Fruit fly (Drosophila melanogaster): ENCODE results near the gene Nek2.

Nek2 gene

DNA sequence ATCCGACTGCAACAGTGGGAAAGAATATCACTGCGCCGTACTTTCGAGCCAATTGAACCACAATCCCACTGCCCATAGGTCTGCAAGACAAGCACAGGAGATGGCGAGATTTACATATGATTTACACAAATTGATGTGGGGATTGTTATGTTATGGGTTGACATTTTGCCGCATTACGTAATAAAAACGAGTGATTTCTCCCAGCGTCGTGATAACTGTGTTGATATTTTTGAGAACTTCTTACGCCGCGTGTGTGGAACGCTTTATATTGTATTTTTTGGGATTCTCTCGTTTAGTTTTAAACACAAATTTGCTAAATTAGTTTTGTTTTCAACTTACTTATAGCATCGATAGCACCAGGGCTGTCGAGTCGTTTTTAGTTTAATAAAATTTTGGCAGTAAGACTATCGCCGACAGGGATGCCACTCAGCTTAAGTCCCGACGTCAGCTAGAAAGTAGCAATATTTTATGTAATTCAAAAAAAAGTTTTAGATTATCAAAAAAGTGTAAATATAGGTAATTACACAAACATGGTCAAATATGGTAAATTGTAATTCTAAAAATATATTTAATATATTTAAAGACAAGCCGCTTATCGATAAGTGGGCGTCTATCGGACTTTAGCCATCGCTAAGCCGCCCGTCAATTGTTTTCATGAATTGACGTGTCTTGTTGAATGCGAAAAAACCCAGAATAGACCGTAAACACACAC, 2.1 kb upstream of the Nek2 start, which contains the start of the genes CG45089, ND-MNLL and p115 (continued):
- TF ChIP-seq CG11902 (GFP tag; optimal IDR thresholded peaks at IDR 0.05) (peak; percentile 1), CG32006 (GFP tag; optimal IDR thresholded peaks at IDR 0.05) (peak; percentile 6), spab (GFP tag; optimal IDR thresholded peaks at IDR 0.05) (no peak), eg (GFP tag; IDR thresholded peaks at IDR 0.05) (peak; percentile 49; the same call in 2 of the 3 replicates), Eip93F (GFP tag; optimal IDR thresholded peaks at IDR 0.05) (peak; percentile 57), fkh (GFP tag; optimal IDR thresholded peaks at IDR 0.05) (no peak), cyc (GFP tag; optimal IDR thresholded peaks at IDR 0.05) (peak; percentile 46), CG7368 (GFP tag; optimal IDR thresholded peaks at IDR 0.05) (no peak), Met (GFP tag; optimal IDR thresholded peaks at IDR 0.05) (peak; percentile 52), CG3032 (tag; optimal IDR thresholded peaks at IDR 0.05) (peak; percentile 51), Eip78C (GFP tag) (peak; percentile 58), ss (GFP tag; optimal IDR thresholded peaks at IDR 0.05) (peak in 1 of 2 experiments; percentile 4), CG9139 (GFP tag; optimal IDR thresholded peaks at IDR 0.05) (no peak), CG31627 (GFP tag; optimal IDR thresholded peaks at IDR 0.05) (peak; percentile 50), Ets96B (tag; optimal IDR thresholded peaks at IDR 0.05) (peak; percentile 48), fd85E (GFP tag; optimal IDR thresholded peaks at IDR 0.05) (no peak), Hr39 (GFP tag; optimal IDR thresholded peaks at IDR 0.05) (peak; percentile 48), CG8632 (GFP tag; optimal IDR thresholded peaks at IDR 0.05) (no peak), Sox15 (GFP tag; optimal IDR thresholded peaks at IDR 0.05) (no peak), acj6 (GFP tag; optimal IDR thresholded peaks at IDR 0.05) (peak; percentile 51), Sox14 (GFP tag; optimal IDR thresholded peaks at IDR 0.05) (peak; percentile 7), Ets21C (GFP tag; optimal IDR thresholded peaks at IDR 0.05) (peak; percentile 13), net (GFP tag; optimal IDR thresholded peaks at IDR 0.05) (no peak), CG8119 (GFP tag; IDR thresholded peaks at IDR 0.05) (peak; percentile 43; the same call in 1 of the 3 replicates), Lpt (GFP tag; optimal IDR thresholded peaks at IDR 0.05) (no peak), Gug (GFP tag; IDR thresholded peaks at IDR 0.05) (no peak), fd59A (GFP tag; optimal IDR thresholded peaks at IDR 0.05) (no peak), Sox102F (GFP tag; optimal IDR thresholded peaks at IDR 0.05) (peak; percentile 42)

DNA sequence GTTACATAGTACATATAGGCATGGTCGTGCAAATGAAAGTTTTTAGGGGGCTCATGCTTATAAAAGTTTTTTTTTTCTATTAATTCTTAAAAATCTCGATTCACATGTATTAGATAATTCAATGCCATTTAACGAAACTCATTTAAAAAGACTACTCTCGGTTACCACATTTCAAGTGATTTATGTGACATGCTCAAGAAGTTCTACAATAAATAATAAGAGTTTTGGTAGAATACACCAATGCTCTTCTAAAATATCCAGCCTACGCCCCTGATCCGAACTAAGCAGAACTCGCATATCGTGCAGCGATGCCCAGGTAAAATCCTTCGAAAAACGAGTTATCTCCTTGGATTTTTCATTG, 1.1 kb upstream of the Nek2 start:
- TF ChIP-seq CG3032 (tag; optimal IDR thresholded peaks at IDR 0.05) (peak; percentile 43), fd59A (GFP tag; optimal IDR thresholded peaks at IDR 0.05) (peak; percentile 32), lz (GFP tag; optimal IDR thresholded peaks at IDR 0.05) (peak; percentile 67), esn (GFP tag; optimal IDR thresholded peaks at IDR 0.05) (peak; percentile 73), Gug (GFP tag; IDR thresholded peaks at IDR 0.05) (0 out of 2 replicates have a peak, but pooled peaks have one; percentile 27), CG15336 (GFP tag; IDR thresholded peaks at IDR 0.05) (peak; percentile 70), fkh (GFP tag; optimal IDR thresholded peaks at IDR 0.05) (no peak), Sox102F (GFP tag; optimal IDR thresholded peaks at IDR 0.05) (peak; percentile 41), CG8319 (GFP tag; optimal IDR thresholded peaks at IDR 0.05) (peak; percentile 15), Hr38 (GFP tag; optimal IDR thresholded peaks at IDR 0.05) (no peak), Sox15 (GFP tag; optimal IDR thresholded peaks at IDR 0.05) (no peak), CG11902 (GFP tag; optimal IDR thresholded peaks at IDR 0.05) (peak; percentile 10), dsx (GFP tag; optimal IDR thresholded peaks at IDR 0.05; ENCODE audit: poor library complexity, severe bottlenecking) (no peak), OdsH (GFP tag; optimal IDR thresholded peaks at IDR 0.05) (peak; percentile 63), Met (GFP tag; optimal IDR thresholded peaks at IDR 0.05) (peak; percentile 72), CG7368 (GFP tag; optimal IDR thresholded peaks at IDR 0.05) (no peak), CG9139 (GFP tag; optimal IDR thresholded peaks at IDR 0.05) (no peak), Sox14 (GFP tag; optimal IDR thresholded peaks at IDR 0.05) (peak; percentile 67), vri (GFP tag; optimal IDR thresholded peaks at IDR 0.05) (peak; percentile 56), acj6 (GFP tag; optimal IDR thresholded peaks at IDR 0.05) (peak; percentile 65), Hr39 (GFP tag; optimal IDR thresholded peaks at IDR 0.05) (peak; percentile 65), Ets21C (GFP tag; optimal IDR thresholded peaks at IDR 0.05) (peak; percentile 55), eg (GFP tag; IDR thresholded peaks at IDR 0.05) (no peak), CG31627 (GFP tag; optimal IDR thresholded peaks at IDR 0.05) (peak; percentile 62), Ets96B (tag; optimal IDR thresholded peaks at IDR 0.05) (peak; percentile 44), ss (GFP tag; optimal IDR thresholded peaks at IDR 0.05) (peak; percentile 1 to 48), CG10669 (GFP tag; optimal IDR thresholded peaks at IDR 0.05) (peak; percentile 39), Eip75B (GFP tag; optimal IDR thresholded peaks at IDR 0.05) (peak; percentile 59), pdm3 (GFP tag; optimal IDR thresholded peaks at IDR 0.05) (peak; percentile 67), Hr4 (GFP tag; optimal IDR thresholded peaks at IDR 0.05) (peak; percentile 37), CG34406 (GFP tag; optimal IDR thresholded peaks at IDR 0.05) (peak; percentile 41), CG4318 (GFP tag; optimal IDR thresholded peaks at IDR 0.05) (no peak), svp (GFP tag) (peak; percentile 80), salr (GFP tag; optimal IDR thresholded peaks at IDR 0.05) (peak in 1 of 2 experiments; percentile 42), CG6854 (GFP tag; optimal IDR thresholded peaks at IDR 0.05) (no peak), CG6276 (GFP tag; optimal IDR thresholded peaks at IDR 0.05) (peak; percentile 48)

Measured in whole organism, prepupa.